Fruit fly (Drosophila melanogaster) whole organism, embryonic: ENCODE results near the gene Pax.

Experiments
- Aef1 ChIP-seq: fragments of 200-800 bp; sonication (Bioruptor generic); IDR thresholded peaks from 3 replicates; pipeline ENCODE4 v1.3.6; 2022; ENCODE audit warnings: missing biosample characterization, missing genetic modification characterization
- CG11504 ChIP-seq: fragments of 200-800 bp; sonication (Bioruptor generic); optimal IDR thresholded peaks from 3 replicates; lab custom pipeline; 2019; ENCODE audit warnings: missing biosample characterization, mild to moderate bottlenecking, missing genetic modification characterization, moderate library complexity
- CG12155 ChIP-seq: fragments of 200-800 bp; sonication (Bioruptor generic); optimal IDR thresholded peaks from 3 replicates; lab custom pipeline; 2016; ENCODE audit warnings: missing biosample characterization, missing genetic modification characterization
- CG12659 ChIP-seq: fragments of 200-800 bp; sonication (Bioruptor generic); optimal IDR thresholded peaks from 3 replicates; lab custom pipeline; 2017; ENCODE audit warnings: mild to moderate bottlenecking, missing biosample characterization, missing genetic modification reagents, missing genetic modification characterization
- CG15011 ChIP-seq: fragments of 200-800 bp; sonication (Bioruptor generic); optimal IDR thresholded peaks from 3 replicates; lab custom pipeline; 2018; ENCODE audit warnings: missing biosample characterization, mild to moderate bottlenecking, missing genetic modification characterization
- CG15514 ChIP-seq: fragments of 200-800 bp; sonication (Bioruptor generic); optimal IDR thresholded peaks from 3 replicates; lab custom pipeline; 2017; ENCODE audit warnings: missing biosample characterization, missing genetic modification characterization, mild to moderate bottlenecking, moderate library complexity, missing genetic modification reagents
- CG17359 ChIP-seq: fragments of 200-800 bp; sonication (Bioruptor generic); optimal IDR thresholded peaks from 3 replicates; lab custom pipeline; 2018; ENCODE audit warnings: missing biosample characterization, mild to moderate bottlenecking, missing genetic modification characterization, moderate library complexity
- CG17361 ChIP-seq: fragments of 200-800 bp; sonication (Bioruptor generic); IDR thresholded peaks from 3 replicates; pipeline ENCODE4 v1.3.6; 2022; ENCODE audit warnings: missing biosample characterization, missing genetic modification characterization
- CG17912 ChIP-seq: fragments of 200-800 bp; sonication (Bioruptor generic); optimal IDR thresholded peaks from 2 replicates; lab custom pipeline; 2018; ENCODE audit warnings: missing biosample characterization, mild to moderate bottlenecking, missing genetic modification characterization
- CG1792 ChIP-seq: fragments of 200-800 bp; sonication (Bioruptor generic); optimal IDR thresholded peaks from 2 replicates; lab custom pipeline; 2016; ENCODE audit warnings: missing biosample characterization, missing genetic modification characterization
- CG18262 ChIP-seq: fragments of 200-800 bp; optimal IDR thresholded peaks from 3 replicates; lab custom pipeline; 2019; ENCODE audit warnings: missing biosample characterization, mild to moderate bottlenecking, missing genetic modification characterization, moderate library complexity
- CG2120 ChIP-seq: fragments of 200-800 bp; sonication (Bioruptor generic); optimal IDR thresholded peaks from 3 replicates; lab custom pipeline; 2016; ENCODE audit warnings: missing biosample characterization, missing genetic modification characterization
- CG3065 ChIP-seq: fragments of 200-800 bp; sonication (Bioruptor generic); optimal IDR thresholded peaks from 2 replicates; lab custom pipeline; 2016; ENCODE audit warnings: missing biosample characterization, missing genetic modification characterization
- CG3281 ChIP-seq: fragments of 200-800 bp; sonication (Bioruptor generic); optimal IDR thresholded peaks from 3 replicates; lab custom pipeline; 2017; ENCODE audit warnings: missing biosample characterization, mild to moderate bottlenecking, missing genetic modification characterization
- CG34224 ChIP-seq: fragments of 200-800 bp; sonication (Bioruptor generic); IDR thresholded peaks from 3 replicates; pipeline ENCODE4 v1.3.6; 2022; ENCODE audit warnings: missing biosample characterization, missing genetic modification characterization; ENCODE audit not compliant: partially characterized antibody
- CG4328 ChIP-seq: fragments of 200-800 bp; sonication (Bioruptor generic); optimal IDR thresholded peaks from 3 replicates; lab custom pipeline; 2017; ENCODE audit warnings: missing biosample characterization, missing genetic modification reagents, missing genetic modification characterization
- CG4424 ChIP-seq: fragments of 200-800 bp; sonication (Bioruptor generic); optimal IDR thresholded peaks from 3 replicates; lab custom pipeline; 2016; ENCODE audit warnings: missing biosample characterization, missing genetic modification characterization
- CG6254 ChIP-seq: fragments of 200-800 bp; sonication (Bioruptor generic); optimal IDR thresholded peaks from 3 replicates; lab custom pipeline; 2017; ENCODE audit warnings: mild to moderate bottlenecking, missing biosample characterization, missing genetic modification reagents, missing genetic modification characterization
- CG6813 ChIP-seq: fragments of 200-800 bp; sonication (Bioruptor generic); optimal IDR thresholded peaks from 2 replicates; lab custom pipeline; 2017; ENCODE audit warnings: missing biosample characterization, missing genetic modification characterization, mild to moderate bottlenecking, moderate library complexity, missing genetic modification reagents
- CG7839 ChIP-seq: fragments of 200-800 bp; sonication (Bioruptor generic); optimal IDR thresholded peaks from 3 replicates; lab custom pipeline; 2018; ENCODE audit warnings: missing biosample characterization, mild to moderate bottlenecking, missing genetic modification characterization, moderate library complexity
- Chrac-16 ChIP-seq: fragments of 200-800 bp; sonication (Bioruptor generic); optimal IDR thresholded peaks from 3 replicates; lab custom pipeline; 2016; ENCODE audit warnings: missing biosample characterization, missing genetic modification characterization
- D19B ChIP-seq: fragments of 200-800 bp; sonication (Bioruptor generic); optimal IDR thresholded peaks from 2 replicates; lab custom pipeline; 2017; ENCODE audit warnings: missing biosample characterization, mild to moderate bottlenecking, missing genetic modification characterization
- Drgx ChIP-seq: fragments of 200-800 bp; sonication (Bioruptor generic); IDR thresholded peaks from 2 replicates; pipeline ENCODE4 v1.3.6; 2022; ENCODE audit warnings: missing biosample characterization, missing genetic modification characterization
- Fer1 ChIP-seq: fragments of 200-800 bp; sonication (Bioruptor generic); optimal IDR thresholded peaks from 2 replicates; lab custom pipeline; 2017; ENCODE audit warnings: missing biosample characterization, mild to moderate bottlenecking, missing genetic modification characterization
- Hmx ChIP-seq: fragments of 200-800 bp; sonication (Bioruptor generic); optimal IDR thresholded peaks from 2 replicates; lab custom pipeline; 2016; ENCODE audit warnings: missing biosample characterization, missing genetic modification characterization
- NfI ChIP-seq: fragments of 200-800 bp; sonication (Bioruptor generic); optimal IDR thresholded peaks from 3 replicates; lab custom pipeline; 2018; ENCODE audit warnings: missing biosample characterization, mild to moderate bottlenecking, missing genetic modification characterization, moderate library complexity
- Oli ChIP-seq: fragments of 200-800 bp; sonication (Bioruptor generic); optimal IDR thresholded peaks from 2 replicates; lab custom pipeline; 2018; ENCODE audit warnings: missing biosample characterization, mild to moderate bottlenecking, missing genetic modification characterization, moderate library complexity
- PHDP ChIP-seq: fragments of 200-800 bp; sonication (Bioruptor generic); optimal IDR thresholded peaks from 3 replicates; lab custom pipeline; 2018; ENCODE audit warnings: missing biosample characterization, mild to moderate bottlenecking, missing genetic modification characterization, moderate library complexity
- Sry-β ChIP-seq: fragments of 200-800 bp; sonication (Bioruptor generic); optimal IDR thresholded peaks from 2 replicates; lab custom pipeline; 2018; ENCODE audit warnings: missing biosample characterization, mild to moderate bottlenecking, missing genetic modification characterization, moderate library complexity
- Trl ChIP-seq, 3 experiments: fragments of >200 bp in 2 of 3; fragments of 200-800 bp in 1 of 3; sonication (Bioruptor generic) in 1 of 3; optimal IDR thresholded peaks; 2 replicates in 1 of 3; 3 replicates in 2 of 3; lab custom pipeline; 2016 to 2017; ENCODE audit warnings: missing biosample characterization in 1 of 3, missing genetic modification characterization in 1 of 3
- bcd ChIP-seq: fragments of 200-800 bp; sonication (Bioruptor generic); optimal IDR thresholded peaks from 2 replicates; lab custom pipeline; 2017; ENCODE audit warnings: missing biosample characterization, mild to moderate bottlenecking, missing genetic modification characterization
- cas ChIP-seq: fragments of 200-800 bp; sonication (Bioruptor generic); IDR thresholded peaks from 2 replicates; pipeline ENCODE4 v1.3.6; 2022; ENCODE audit warnings: missing biosample characterization, missing genetic modification characterization
- crc ChIP-seq: fragments of 200-800 bp; sonication (Bioruptor generic); optimal IDR thresholded peaks from 2 replicates; lab custom pipeline; 2016; ENCODE audit warnings: missing biosample characterization, missing genetic modification characterization
- dpn ChIP-seq, 2 experiments: fragments of 200-800 bp; sonication (Bioruptor generic); optimal IDR thresholded peaks; 3 replicates each; lab custom pipeline; 2016; ENCODE audit warnings: missing biosample characterization in 2 of 2, missing genetic modification characterization in 2 of 2
- dysf ChIP-seq: fragments of 200-800 bp; sonication (Bioruptor generic); IDR thresholded peaks from 3 replicates; pipeline ENCODE4 v1.3.6; 2022; ENCODE audit warnings: missing biosample characterization, missing genetic modification characterization
- fu2 ChIP-seq: fragments of 200-800 bp; sonication (Bioruptor generic); optimal IDR thresholded peaks from 2 replicates; lab custom pipeline; 2016; ENCODE audit warnings: missing biosample characterization, missing genetic modification characterization
- grau ChIP-seq: fragments of 200-800 bp; optimal IDR thresholded peaks from 3 replicates; lab custom pipeline; 2019; ENCODE audit warnings: missing biosample characterization, mild to moderate bottlenecking, missing genetic modification characterization, moderate library complexity
- h ChIP-seq: fragments of >200 bp; optimal IDR thresholded peaks from 2 replicates; lab custom pipeline; 2017
- jing ChIP-seq: fragments of 200-800 bp; sonication (Bioruptor generic); optimal IDR thresholded peaks from 2 replicates; lab custom pipeline; 2018; ENCODE audit warnings: missing biosample characterization, mild to moderate bottlenecking, missing genetic modification characterization
- nmo ChIP-seq: fragments of 200-800 bp; sonication (Bioruptor generic); optimal IDR thresholded peaks from 2 replicates; lab custom pipeline; 2018; ENCODE audit warnings: missing biosample characterization, mild to moderate bottlenecking, missing genetic modification characterization, moderate library complexity
- phol ChIP-seq: fragments of 200-800 bp; sonication (Bioruptor generic); optimal IDR thresholded peaks from 3 replicates; lab custom pipeline; 2018; ENCODE audit warnings: missing biosample characterization, mild to moderate bottlenecking, missing genetic modification characterization, moderate library complexity
- sens ChIP-seq: fragments of 200-800 bp; sonication (Bioruptor generic); peaks from one replicate; lab custom pipeline; 2016; ENCODE audit warnings: missing biosample characterization, missing genetic modification characterization
- shn ChIP-seq: fragments of 200-800 bp; sonication (Bioruptor generic); optimal IDR thresholded peaks from 3 replicates; lab custom pipeline; 2016; ENCODE audit warnings: missing biosample characterization, missing genetic modification characterization
- slbo ChIP-seq: fragments of 200-800 bp; sonication (Bioruptor generic); IDR thresholded peaks from 2 replicates; pipeline ENCODE4 v1.3.6; 2022; ENCODE audit warnings: missing biosample characterization, missing genetic modification characterization
- tap ChIP-seq: fragments of 200-800 bp; optimal IDR thresholded peaks from 3 replicates; lab custom pipeline; 2019; ENCODE audit warnings: missing biosample characterization, mild to moderate bottlenecking, missing genetic modification characterization, moderate library complexity
- tio ChIP-seq: fragments of 200-800 bp; sonication (Bioruptor generic); optimal IDR thresholded peaks from 2 replicates; lab custom pipeline; 2017; ENCODE audit warnings: missing biosample characterization, missing genetic modification characterization, inconsistent platforms
- zfh2 ChIP-seq: fragments of 200-800 bp; sonication (Bioruptor generic); optimal IDR thresholded peaks from 2 replicates; lab custom pipeline; 2016; ENCODE audit warnings: missing biosample characterization, missing genetic modification characterization

The Pax gene

dm6 chr2L:19397617-19398316, 28.6 kb downstream of the Pax start (continued):
- TF ChIP-seq slbo (peak; percentile 39), Fer1 (GFP tag; lab: Kevin White, UChicago) (peak; percentile 27), PHDP (tag; lab: Kevin White, UChicago) (peak; percentile 13), CG6813 (GFP tag; lab: Kevin White, UChicago) (no peak), fu2 (GFP tag; lab: Kevin White, UChicago) (peak; percentile 16), CG34224 (GFP tag; lab: Robert Waterston, UW) (0 out of 3 replicates have a peak, but pooled peaks have one; percentile 10), CG2120 (GFP tag; lab: Kevin White, UChicago) (peak; percentile 66), CG3281 (GFP tag; lab: Kevin White, UChicago) (peak; percentile 39), CG18262 (peak; percentile 2), CG15011 (GFP tag; lab: Kevin White, UChicago) (peak; percentile 4), phol (tag; lab: Kevin White, UChicago) (peak; percentile 29), Aef1 (GFP tag; lab: Robert Waterston, UW) (no peak; the same call in 2 of the 3 replicates), jing (GFP tag; lab: Kevin White, UChicago) (peak; percentile 6), CG3065 (GFP tag; lab: Kevin White, UChicago) (no peak), crc (GFP tag; lab: Kevin White, UChicago) (no peak), tap (tag; lab: Kevin White, UChicago) (peak; percentile 6), cas (GFP tag; lab: Robert Waterston, UW) (no peak), Chrac-16 (peak; percentile 21), CG7839 (tag; lab: Kevin White, UChicago) (peak; percentile 45), Drgx (GFP tag; lab: Robert Waterston, UW) (0 out of 2 replicates have a peak, but pooled peaks have one; percentile 13), dpn (GFP tag; optimal IDR thresholded peaks at IDR 0.05; lab: Kevin White, UChicago) (peak; percentile 5 to 33), Sry-β (GFP tag; lab: Kevin White, UChicago) (no peak), bcd (GFP tag; lab: Kevin White, UChicago) (peak; percentile 5), dysf (GFP tag; lab: Robert Waterston, UW) (peak; percentile 43; the same call in 2 of the 3 replicates), CG11504 (peak; percentile 64), CG4328 (GFP tag; lab: Kevin White, UChicago) (no peak), grau (tag; lab: Kevin White, UChicago) (peak; percentile 83), CG6254 (GFP tag; lab: Kevin White, UChicago) (peak; percentile 3), D19B (GFP tag; lab: Kevin White, UChicago) (peak; percentile 3), Trl (optimal IDR thresholded peaks at IDR 0.05; lab: Kevin White, UChicago) (peak; percentile 78 to 81), Trl (GFP tag; optimal IDR thresholded peaks at IDR 0.05; lab: Kevin White, UChicago) (no peak), CG12659 (GFP tag; lab: Kevin White, UChicago) (peak; percentile 15), h (no peak), CG4424 (no peak), tio (GFP tag; lab: Kevin White, UChicago) (peak; percentile 49), shn (peak; percentile 16), CG17359 (tag; lab: Kevin White, UChicago) (peak; percentile 29), CG1792 (GFP tag; lab: Kevin White, UChicago) (no peak), CG17361 (GFP tag; lab: Robert Waterston, UW) (peak; percentile 51; the same call in 2 of the 3 replicates), Hmx (GFP tag; lab: Kevin White, UChicago) (peak; percentile 26), nmo (GFP tag; lab: Kevin White, UChicago) (peak; percentile 15), sens (peak; percentile 44), CG15514 (peak; percentile 10), NfI (GFP tag; lab: Kevin White, UChicago) (peak; percentile 12), CG12155 (GFP tag; lab: Kevin White, UChicago) (peak; percentile 1), zfh2 (GFP tag; lab: Kevin White, UChicago) (peak; percentile 43), Oli (tag; lab: Kevin White, UChicago) (peak; percentile 32), CG17912 (GFP tag; lab: Kevin White, UChicago) (no peak)
